Fruit fly (Drosophila melanogaster): Measurements from ENCODE around the gene CG12078.

DNA sequence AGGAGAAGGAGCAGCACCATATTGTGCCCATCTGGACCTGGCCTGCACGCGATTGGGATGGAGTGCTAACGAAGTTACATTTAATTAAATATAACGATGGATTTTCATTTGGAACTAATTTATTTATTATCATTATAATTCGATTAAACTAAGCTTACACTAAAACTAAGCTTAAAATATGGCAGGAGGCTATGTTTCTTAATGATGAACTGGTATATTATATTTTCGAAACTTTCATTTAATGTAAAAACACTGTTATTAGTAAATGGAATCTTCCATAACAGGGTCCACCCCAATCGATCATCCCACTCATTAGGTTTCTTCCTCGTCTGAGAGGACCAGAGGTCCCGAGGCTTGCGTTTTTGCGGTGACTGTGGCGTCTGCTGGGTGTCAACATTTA, 1.1 kb upstream of the CG12078 start:
- TF ChIP-seq insv (optimal IDR thresholded peaks at IDR 0.05) (no peak), psq (optimal IDR thresholded peaks at IDR 0.05) (no peak)
